Worm (Caenorhabditis elegans): ENCODE data around the gene nhr-247.

DNA sequence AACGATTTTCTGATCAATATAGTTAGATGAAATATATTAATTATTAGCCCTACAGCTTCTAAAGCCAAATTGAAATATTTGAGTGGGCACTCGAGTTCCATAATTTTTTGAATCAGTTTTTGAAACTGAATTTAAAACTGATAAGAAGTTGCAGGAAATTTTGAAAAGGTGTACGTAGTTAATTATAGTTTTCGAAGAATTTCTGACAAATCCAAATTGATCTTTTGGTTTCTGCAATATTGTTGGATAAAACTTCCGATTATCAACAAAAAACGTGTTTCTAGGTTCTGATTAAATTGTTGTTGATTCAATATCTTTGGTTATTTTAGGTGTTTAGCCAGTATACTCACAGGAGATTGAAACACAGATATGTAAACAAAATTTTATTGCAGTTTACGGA is 16.0 kb upstream of the nhr-247 start, which contains the start of gene T26H8.4:
- TF ChIP-seq ceh-82 (tag; optimal IDR thresholded peaks at IDR 0.05) (no peak), ceh-16 (tag; optimal IDR thresholded peaks at IDR 0.05) (no peak), elt-3 (tag; optimal IDR thresholded peaks at IDR 0.05) (no peak), Y55F3AM.14 (GFP tag; optimal IDR thresholded peaks at IDR 0.05) (no peak), unc-62 (GFP tag; optimal IDR thresholded peaks at IDR 0.05) (no peak), lsy-2 (tag; optimal IDR thresholded peaks at IDR 0.05) (no peak), ama-1 (optimal IDR thresholded peaks at IDR 0.05) (no peak), lin-13 (GFP tag; optimal IDR thresholded peaks at IDR 0.05) (no peak), nhr-12 (tag; optimal IDR thresholded peaks at IDR 0.05) (no peak), unc-39 (tag; optimal IDR thresholded peaks at IDR 0.05) (no peak)
